Worm (Caenorhabditis elegans) whole organism, L2 larva: ENCODE results near the gene marg-1.

Experiments
- C34F6.9 ChIP-seq: fragments of 150-350 bp; optimal IDR thresholded peaks from 2 replicates; lab custom pipeline; 2014; ENCODE audit warnings: missing biosample characterization, missing genetic modification characterization
- F13H6.1 ChIP-seq: sonication (generic microtip); optimal IDR thresholded peaks from 2 replicates; lab custom pipeline; 2016; ENCODE audit warnings: missing genetic modification characterization, missing compliant biosample characterization
- R02D3.7 ChIP-seq: fragments of 150-350 bp; optimal IDR thresholded peaks from 2 replicates; lab custom pipeline; 2014; ENCODE audit warnings: missing biosample characterization, missing genetic modification characterization
- Y55F3AM.14 ChIP-seq: fragments of 200-800 bp; sonication (Bioruptor generic); optimal IDR thresholded peaks from 2 replicates; lab custom pipeline; 2018; ENCODE audit warnings: mild to moderate bottlenecking, missing genetic modification characterization, missing compliant biosample characterization
- ZK546.5 ChIP-seq: sonication (generic microtip); optimal IDR thresholded peaks from 2 replicates; lab custom pipeline; 2017; ENCODE audit warnings: missing biosample characterization, missing genetic modification characterization
- aly-2 ChIP-seq: fragments of 150-350 bp; optimal IDR thresholded peaks from 2 replicates; lab custom pipeline; 2014; ENCODE audit warnings: missing biosample characterization, missing genetic modification characterization
- ama-1 ChIP-seq: fragments of 150-350 bp; optimal IDR thresholded peaks from 2 replicates; lab custom pipeline; 2018; ENCODE audit warnings: inconsistent platforms
- blmp-1 ChIP-seq: sonication (generic microtip); optimal IDR thresholded peaks from 2 replicates; lab custom pipeline; 2017; ENCODE audit warnings: missing genetic modification characterization, mild to moderate bottlenecking, missing compliant biosample characterization, antibody characterized with exemption, moderate library complexity; ENCODE audit not compliant: insufficient read depth
- ceh-16 ChIP-seq: fragments of 150-350 bp; optimal IDR thresholded peaks from 2 replicates; lab custom pipeline; 2014; ENCODE audit warnings: missing biosample characterization, missing genetic modification characterization
- ceh-82 ChIP-seq: fragments of 150-350 bp; optimal IDR thresholded peaks from 2 replicates; lab custom pipeline; 2014; ENCODE audit warnings: missing biosample characterization, missing genetic modification characterization
- crh-2 ChIP-seq: sonication (generic microtip); optimal IDR thresholded peaks from 2 replicates; lab custom pipeline; 2017; ENCODE audit warnings: missing biosample characterization, missing genetic modification characterization
- dmd-4 ChIP-seq: sonication (generic microtip); optimal IDR thresholded peaks from 2 replicates; lab custom pipeline; 2017; ENCODE audit warnings: missing biosample characterization, missing genetic modification characterization
- egl-27 ChIP-seq: sonication (generic microtip); optimal IDR thresholded peaks from 3 replicates; lab custom pipeline; 2017; ENCODE audit warnings: missing biosample characterization, missing genetic modification reagents, missing genetic modification characterization
- elt-1 ChIP-seq: fragments of 150-350 bp; optimal IDR thresholded peaks from 2 replicates; lab custom pipeline; 2014; ENCODE audit warnings: missing biosample characterization, missing genetic modification characterization
- elt-3 ChIP-seq: sonication (generic microtip); optimal IDR thresholded peaks from 2 replicates; lab custom pipeline; 2017; ENCODE audit warnings: missing biosample characterization, missing genetic modification characterization
- fos-1 ChIP-seq: fragments of 150-350 bp; optimal IDR thresholded peaks from 2 replicates; lab custom pipeline; 2014; ENCODE audit warnings: missing biosample characterization, missing genetic modification characterization
- gmeb-1 ChIP-seq: fragments of 150-350 bp; optimal IDR thresholded peaks from 2 replicates; lab custom pipeline; 2014; ENCODE audit warnings: missing biosample characterization, missing genetic modification characterization
- lin-13 ChIP-seq: fragments of 150-350 bp; optimal IDR thresholded peaks from 2 replicates; lab custom pipeline; 2014; ENCODE audit warnings: missing biosample characterization, missing genetic modification reagents, missing genetic modification characterization
- lin-39 ChIP-seq: fragments of 150-350 bp; optimal IDR thresholded peaks from 2 replicates; lab custom pipeline; 2014; ENCODE audit warnings: missing biosample characterization, missing genetic modification reagents, missing genetic modification characterization
- lsy-2 ChIP-seq, 2 experiments: fragments of 150-350 bp in 1 of 2; sonication (generic microtip) in 1 of 2; optimal IDR thresholded peaks; 2 replicates each; lab custom pipeline; 2014 to 2017; ENCODE audit warnings: missing biosample characterization in 2 of 2, missing genetic modification characterization in 2 of 2
- mab-5 ChIP-seq: fragments of 150-350 bp; optimal IDR thresholded peaks from 2 replicates; lab custom pipeline; 2014; ENCODE audit warnings: missing biosample characterization, missing genetic modification characterization
- mbf-1 ChIP-seq: sonication (generic microtip); optimal IDR thresholded peaks from 2 replicates; lab custom pipeline; 2017; ENCODE audit warnings: missing biosample characterization, missing genetic modification characterization
- nhr-10 ChIP-seq: sonication (generic microtip); optimal IDR thresholded peaks from 2 replicates; lab custom pipeline; 2017; ENCODE audit warnings: missing biosample characterization, missing genetic modification characterization
- nhr-129 ChIP-seq: fragments of 150-350 bp; optimal IDR thresholded peaks from 2 replicates; lab custom pipeline; 2014; ENCODE audit warnings: missing biosample characterization, missing genetic modification characterization
- nhr-21 ChIP-seq: fragments of 150-350 bp; optimal IDR thresholded peaks from 2 replicates; lab custom pipeline; 2014; ENCODE audit warnings: missing biosample characterization, missing genetic modification characterization
- nhr-23 ChIP-seq: fragments of 150-350 bp; optimal IDR thresholded peaks from 2 replicates; lab custom pipeline; 2014; ENCODE audit warnings: missing biosample characterization, missing genetic modification reagents, missing genetic modification characterization
- nhr-25 ChIP-seq: fragments of 150-350 bp; sonication (generic microtip); optimal IDR thresholded peaks from 3 replicates; lab custom pipeline; 2014; ENCODE audit warnings: missing biosample characterization, missing genetic modification characterization
- nhr-6 ChIP-seq: fragments of 150-350 bp; optimal IDR thresholded peaks from 2 replicates; lab custom pipeline; 2014; ENCODE audit warnings: missing biosample characterization, missing genetic modification characterization
- peb-1 ChIP-seq: fragments of 150-350 bp; optimal IDR thresholded peaks from 2 replicates; lab custom pipeline; 2014; ENCODE audit warnings: missing biosample characterization, missing genetic modification characterization
- sem-4 ChIP-seq: fragments of 150-350 bp; optimal IDR thresholded peaks from 2 replicates; lab custom pipeline; 2014; ENCODE audit warnings: missing biosample characterization, missing genetic modification reagents, missing genetic modification characterization
- sma-3 ChIP-seq: sonication (generic microtip); optimal IDR thresholded peaks from 2 replicates; lab custom pipeline; 2016; ENCODE audit warnings: missing genetic modification reagents, missing genetic modification characterization, missing compliant biosample characterization
- sma-9 ChIP-seq, 2 experiments: fragments of 150-350 bp in 1 of 2; sonication (generic microtip) in 1 of 2; optimal IDR thresholded peaks; 2 replicates each; lab custom pipeline; 2014 to 2016; ENCODE audit warnings: missing genetic modification characterization in 2 of 2, mild to moderate bottlenecking in 1 of 2, missing biosample characterization in 1 of 2, missing compliant biosample characterization in 1 of 2, missing genetic modification reagents in 1 of 2, moderate library complexity in 1 of 2
- snpc-4 ChIP-seq: fragments of 150-350 bp; optimal IDR thresholded peaks from 2 replicates; lab custom pipeline; 2014; ENCODE audit warnings: missing biosample characterization, missing genetic modification characterization
- unc-39 ChIP-seq: fragments of 150-350 bp; optimal IDR thresholded peaks from 2 replicates; lab custom pipeline; 2014; ENCODE audit warnings: missing biosample characterization, missing genetic modification characterization
- unc-55 ChIP-seq: fragments of 150-350 bp; sonication (generic microtip); optimal IDR thresholded peaks from 3 replicates; lab custom pipeline; 2014; ENCODE audit warnings: missing biosample characterization, missing genetic modification reagents, missing genetic modification characterization
- unc-62 ChIP-seq: fragments of 150-350 bp; optimal IDR thresholded peaks from 2 replicates; lab custom pipeline; 2014; ENCODE audit warnings: missing biosample characterization, missing genetic modification reagents, missing genetic modification characterization
- zag-1 ChIP-seq: fragments of 150-350 bp; optimal IDR thresholded peaks from 2 replicates; lab custom pipeline; 2014; ENCODE audit warnings: missing biosample characterization, missing genetic modification characterization
- ztf-1 ChIP-seq: fragments of 200-800 bp; sonication (Bioruptor generic); conservative IDR thresholded peaks from 2 replicates; pipeline ENCODE4 v1.3.6; 2022; ENCODE audit warnings: missing genetic modification characterization, missing compliant biosample characterization
- ztf-4 ChIP-seq: fragments of 150-350 bp; optimal IDR thresholded peaks from 2 replicates; lab custom pipeline; 2014; ENCODE audit warnings: missing biosample characterization, missing genetic modification characterization

Gene marg-1

DNA sequence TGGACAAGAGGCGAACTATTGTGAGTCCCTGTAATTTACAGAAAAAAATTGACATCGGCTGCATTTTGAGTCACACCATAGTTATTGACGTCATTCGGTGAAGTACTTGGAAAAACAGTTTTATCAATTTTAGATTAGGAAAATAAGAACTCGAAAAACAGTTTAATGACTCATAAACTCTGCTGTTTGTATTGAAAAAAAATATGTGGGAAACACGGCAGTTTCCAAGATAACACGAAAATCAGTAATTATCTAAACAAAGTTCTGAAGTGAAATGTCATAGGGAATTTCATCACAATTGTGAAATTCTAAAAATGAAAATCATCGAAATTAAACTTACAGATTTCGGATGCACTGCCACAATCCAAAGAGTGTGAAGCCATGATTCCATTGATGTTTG, 33.9 kb upstream of the marg-1 start:
- TF ChIP-seq peb-1 (tag; lab: Kevin White, UChicago) (no peak), dmd-4 (tag; lab: Kevin White, UChicago) (no peak), fos-1 (peak; percentile 13), ztf-1 (no peak), ZK546.5 (tag; lab: Kevin White, UChicago) (no peak)

DNA sequence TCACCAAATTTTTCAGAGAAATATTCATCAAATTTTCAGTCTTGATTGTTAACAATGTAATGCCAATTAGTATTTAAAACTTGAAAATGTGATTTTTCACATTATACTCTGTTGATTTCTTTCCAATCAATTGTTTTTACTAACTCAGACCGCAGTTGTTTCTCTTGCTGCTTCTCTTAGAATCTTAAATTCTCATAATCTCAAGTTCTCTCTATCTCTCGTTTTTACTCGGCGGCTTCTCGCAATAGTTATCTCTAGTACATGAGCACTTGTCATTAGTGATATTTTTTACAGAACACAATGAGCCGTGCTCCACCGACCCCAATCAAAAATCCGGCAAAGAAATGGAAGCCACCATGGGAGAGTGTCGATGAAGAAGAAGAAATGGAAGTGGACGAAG, 26.2 kb upstream of the marg-1 start, which contains the start of gene F35A5.1:
TSS of gene F35A5.1 (plus strand) at position 301 of the 400 bp plus-strand sequence.
- TF ChIP-seq nhr-21 (tag; lab: Kevin White, UChicago): no peak
- no peak for TF ChIP-seq C34F6.9 (tag; lab: Kevin White, UChicago)
- TF ChIP-seq elt-3 (tag; lab: Kevin White, UChicago): no peak
- no peak for TF ChIP-seq mbf-1 (tag; lab: Kevin White, UChicago)
- TF ChIP-seq unc-39 (tag; lab: Kevin White, UChicago): no peak
- no peak for TF ChIP-seq peb-1 (tag; lab: Kevin White, UChicago)
- no peak for TF ChIP-seq nhr-23 (tag; lab: Kevin White, UChicago)
- no peak for TF ChIP-seq lin-13 (GFP tag; lab: Kevin White, UChicago)
- TF ChIP-seq ama-1 (lab: Kevin White, UChicago): no peak
- no peak for TF ChIP-seq lin-39 (tag; lab: Kevin White, UChicago)
- TF ChIP-seq ceh-16: no peak
- TF ChIP-seq sem-4 (tag; lab: Kevin White, UChicago): no peak
- no peak for TF ChIP-seq fos-1
- no peak for TF ChIP-seq crh-2 (tag; lab: Kevin White, UChicago)
- no peak for TF ChIP-seq nhr-25 (tag; lab: Kevin White, UChicago)
- TF ChIP-seq gmeb-1: no peak
- no peak for TF ChIP-seq ceh-82 (tag; lab: Kevin White, UChicago)
- TF ChIP-seq snpc-4 (tag; lab: Kevin White, UChicago): no peak
- TF ChIP-seq sma-9 (GFP tag; optimal IDR thresholded peaks at IDR 0.05; lab: Kevin White, UChicago): no peak
- no peak for TF ChIP-seq sma-9 (tag; optimal IDR thresholded peaks at IDR 0.05; lab: Kevin White, UChicago)

DNA sequence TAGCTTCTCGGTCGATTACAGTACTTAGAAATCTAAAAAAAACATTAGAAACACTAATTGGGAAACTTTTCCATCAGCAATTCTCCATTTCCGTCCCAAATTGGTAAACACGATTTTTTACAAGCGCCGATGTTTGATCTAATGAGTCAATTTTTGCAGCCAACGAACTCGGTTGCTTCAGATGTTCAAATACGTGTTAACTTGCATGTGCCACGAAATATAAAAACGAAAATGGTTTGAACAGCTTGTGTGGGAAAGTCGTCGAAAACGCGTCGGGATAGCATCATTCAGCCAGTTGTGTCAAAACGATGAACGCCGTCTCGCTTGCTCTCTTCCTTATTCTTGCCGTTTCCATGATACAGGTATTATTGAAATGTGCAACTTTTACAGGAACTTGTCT, 23.9 kb upstream of the marg-1 start, which contains the start of gene F35A5.2:
TSS of gene F35A5.2 (plus strand) at position 301 of the 400 bp plus-strand sequence.
- TF ChIP-seq mab-5 (tag; lab: Kevin White, UChicago) (no peak), nhr-21 (tag; lab: Kevin White, UChicago) (no peak), blmp-1 (no peak), nhr-10 (tag; lab: Kevin White, UChicago) (no peak), nhr-129 (tag; lab: Kevin White, UChicago) (no peak), lin-39 (tag; lab: Kevin White, UChicago) (no peak), sma-9 (GFP tag; optimal IDR thresholded peaks at IDR 0.05; lab: Kevin White, UChicago) (no peak), sma-9 (tag; optimal IDR thresholded peaks at IDR 0.05; lab: Kevin White, UChicago) (no peak), nhr-25 (tag; lab: Kevin White, UChicago) (no peak), ZK546.5 (tag; lab: Kevin White, UChicago) (no peak), C34F6.9 (tag; lab: Kevin White, UChicago) (no peak), peb-1 (tag; lab: Kevin White, UChicago) (no peak), aly-2 (no peak), Y55F3AM.14 (GFP tag; lab: Kevin White, UChicago) (no peak), lin-13 (GFP tag; lab: Kevin White, UChicago) (no peak), unc-55 (GFP tag; lab: Kevin White, UChicago) (no peak), unc-62 (GFP tag; lab: Kevin White, UChicago) (no peak), crh-2 (tag; lab: Kevin White, UChicago) (no peak)

DNA sequence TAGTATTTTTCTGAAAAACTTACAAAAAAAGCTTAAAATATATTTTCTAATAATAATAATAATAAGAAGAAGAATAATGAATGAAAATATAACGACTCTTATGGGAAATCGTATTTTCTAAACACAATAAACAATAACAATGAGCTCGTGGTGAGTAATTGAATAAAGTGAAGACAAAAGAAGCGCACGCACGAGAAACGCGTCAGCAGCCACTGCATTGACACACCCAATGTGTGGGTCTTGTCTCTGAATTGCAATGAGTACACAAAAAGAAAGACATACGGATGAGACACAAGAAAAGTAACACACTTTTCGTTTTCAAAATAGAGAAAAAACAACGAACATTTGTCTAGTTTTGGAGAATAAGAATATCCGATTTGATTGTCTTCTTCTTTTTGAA, 22.4 kb upstream of the marg-1 start, which contains the start of gene F35A5.8:
TSS of gene F35A5.8 (minus strand) at position 151 of the 400 bp plus-strand sequence.
- TF ChIP-seq elt-1 (tag; lab: Kevin White, UChicago): no peak
- peak; percentile 23 for TF ChIP-seq snpc-4 (tag; lab: Kevin White, UChicago)
- TF ChIP-seq sma-3 (GFP tag; lab: Kevin White, UChicago): peak; percentile 56
- no peak for TF ChIP-seq dmd-4 (tag; lab: Kevin White, UChicago)
- TF ChIP-seq R02D3.7 (tag; lab: Kevin White, UChicago): no peak
- TF ChIP-seq unc-39 (tag; lab: Kevin White, UChicago): no peak
- peak; percentile 9 for TF ChIP-seq ztf-4 (tag; lab: Kevin White, UChicago)
- TF ChIP-seq unc-62 (GFP tag; lab: Kevin White, UChicago): no peak
- no peak for TF ChIP-seq ztf-1
- peak; percentile 14 for TF ChIP-seq mab-5 (tag; lab: Kevin White, UChicago)
- TF ChIP-seq lsy-2 (tag; optimal IDR thresholded peaks at IDR 0.05; lab: Kevin White, UChicago): peak; percentile 74 to 86
- peak; percentile 79 for TF ChIP-seq fos-1
- TF ChIP-seq unc-55 (GFP tag; lab: Kevin White, UChicago): peak; percentile 75
- TF ChIP-seq lin-13 (GFP tag; lab: Kevin White, UChicago): peak; percentile 77
- TF ChIP-seq crh-2 (tag; lab: Kevin White, UChicago): peak; percentile 64
- TF ChIP-seq egl-27 (tag; lab: Kevin White, UChicago): peak; percentile 64
- peak; percentile 78 for TF ChIP-seq C34F6.9 (tag; lab: Kevin White, UChicago)
- peak; percentile 85 for TF ChIP-seq nhr-129 (tag; lab: Kevin White, UChicago)
- peak; percentile 91 for TF ChIP-seq sma-9 (GFP tag; optimal IDR thresholded peaks at IDR 0.05; lab: Kevin White, UChicago)
- no peak for TF ChIP-seq sma-9 (tag; optimal IDR thresholded peaks at IDR 0.05; lab: Kevin White, UChicago)
- TF ChIP-seq ZK546.5 (tag; lab: Kevin White, UChicago): no peak
- peak; percentile 78 for TF ChIP-seq F13H6.1 (tag; lab: Kevin White, UChicago)
- TF ChIP-seq Y55F3AM.14 (GFP tag; lab: Kevin White, UChicago): no peak
- no peak for TF ChIP-seq nhr-25 (tag; lab: Kevin White, UChicago)
- peak; percentile 88 for TF ChIP-seq sem-4 (tag; lab: Kevin White, UChicago)
- peak; percentile 76 for TF ChIP-seq gmeb-1
- TF ChIP-seq nhr-21 (tag; lab: Kevin White, UChicago): no peak
- TF ChIP-seq zag-1 (tag; lab: Kevin White, UChicago): peak; percentile 33
- TF ChIP-seq ceh-16: peak; percentile 41
- peak; percentile 62 for TF ChIP-seq nhr-6 (tag; lab: Kevin White, UChicago)
